Worm (Caenorhabditis elegans): Measurements from ENCODE around the gene C08E3.13.

ce11 chrII:1662881-1663280 is 30.8 kb upstream of the C08E3.13 start, which contains the start of gene ZC204.14:
- TF ChIP-seq T22C8.4 (GFP tag; IDR thresholded peaks at IDR 0.05) = no peak
- TF ChIP-seq ref-1 (GFP tag; conservative IDR thresholded peaks at IDR 0.05) = no peak

Measured in whole organism, midembryonic.